Worm (Caenorhabditis elegans) whole organism, L3 larva: Measurements from ENCODE around the gene R09E12.9.

ENCODE experiments used
- R02D3.7 ChIP-seq: fragments of 150-350 bp; optimal IDR thresholded peaks from 2 replicates; lab custom pipeline; 2014; ENCODE audit warnings: missing biosample characterization, missing genetic modification characterization
- ceh-9 ChIP-seq: sonication (generic microtip); optimal IDR thresholded peaks from 2 replicates; lab custom pipeline; 2018; ENCODE audit warnings: missing biosample characterization, missing genetic modification characterization
- egl-27 ChIP-seq: sonication (generic microtip); optimal IDR thresholded peaks from 4 replicates; lab custom pipeline; 2017; ENCODE audit warnings: missing biosample characterization, missing genetic modification reagents, missing genetic modification characterization
- elt-3 ChIP-seq, 3 experiments: fragments of 150-350 bp in 1 of 3; sonication (generic microtip) in 2 of 3; optimal IDR thresholded peaks; 2 replicates in 2 of 3; 4 replicates in 1 of 3; lab custom pipeline; 2014 to 2017; ENCODE audit warnings: missing biosample characterization in 3 of 3, missing genetic modification characterization in 3 of 3
- jun-1 ChIP-seq: fragments of 150-350 bp; optimal IDR thresholded peaks from 2 replicates; lab custom pipeline; 2014; ENCODE audit warnings: missing biosample characterization, missing genetic modification reagents, missing genetic modification characterization
- mdl-1 ChIP-seq: fragments of 150-350 bp; optimal IDR thresholded peaks from 2 replicates; lab custom pipeline; 2014; ENCODE audit warnings: missing biosample characterization, missing genetic modification characterization
- nhr-237 ChIP-seq: fragments of 150-350 bp; optimal IDR thresholded peaks from 2 replicates; lab custom pipeline; 2014; ENCODE audit warnings: missing biosample characterization, missing genetic modification characterization
- nhr-28 ChIP-seq: fragments of 150-350 bp; optimal IDR thresholded peaks from 2 replicates; lab custom pipeline; 2014; ENCODE audit warnings: missing biosample characterization, missing genetic modification characterization
- nhr-67 ChIP-seq: fragments of 150-350 bp; optimal IDR thresholded peaks from 2 replicates; lab custom pipeline; 2014; ENCODE audit warnings: missing biosample characterization, missing genetic modification characterization

ce11 chrV:810281-810862, 33.0 kb downstream of the R09E12.9 start, which contains the start of gene R13D11.4:
- TF ChIP-seq ceh-9 (tag; lab: Kevin White, UChicago), result no peak
- no peak for TF ChIP-seq nhr-67 (tag; lab: Kevin White, UChicago)
- TF ChIP-seq nhr-237 (tag; lab: Kevin White, UChicago), result no peak
- no peak for TF ChIP-seq mdl-1
- TF ChIP-seq jun-1 (tag; lab: Kevin White, UChicago), result no peak
- TF ChIP-seq R02D3.7 (tag; lab: Kevin White, UChicago), result no peak
- no peak for TF ChIP-seq nhr-28 (tag; lab: Kevin White, UChicago)
- TF ChIP-seq elt-3 (tag; optimal IDR thresholded peaks at IDR 0.05; lab: Kevin White, UChicago), result no peak
- no peak for TF ChIP-seq egl-27 (tag; lab: Kevin White, UChicago)
